Worm (Caenorhabditis elegans) whole organism, early embryonic: ENCODE data around the gene kynu-1.

Experiments used
- aly-1 ChIP-seq: sonication (generic microtip); optimal IDR thresholded peaks from 2 replicates; lab custom pipeline; 2016; ENCODE audit warnings: missing genetic modification characterization, missing compliant biosample characterization
- ama-1 ChIP-seq: fragments of 150-350 bp; optimal IDR thresholded peaks from 2 replicates; lab custom pipeline; 2014
- ceh-36 ChIP-seq: sonication (generic microtip); optimal IDR thresholded peaks from 2 replicates; lab custom pipeline; 2016; ENCODE audit warnings: missing genetic modification characterization, inconsistent platforms, missing compliant biosample characterization
- ets-7 ChIP-seq: sonication (generic microtip); optimal IDR thresholded peaks from 2 replicates; lab custom pipeline; 2016; ENCODE audit warnings: missing genotype, missing genetic modification characterization, missing compliant biosample characterization
- flt-1 ChIP-seq: fragments of 200-800 bp; sonication (Bioruptor generic); IDR thresholded peaks from 2 replicates; pipeline ENCODE4 v1.3.6; 2022; ENCODE audit warnings: missing genetic modification characterization, missing compliant biosample characterization
- hnd-1 ChIP-seq: sonication (generic microtip); optimal IDR thresholded peaks from 2 replicates; lab custom pipeline; 2016; ENCODE audit warnings: missing genetic modification characterization, missing compliant biosample characterization
- sea-1 ChIP-seq: fragments of 200-800 bp; sonication (Bioruptor generic); conservative IDR thresholded peaks from 2 replicates; pipeline ENCODE4 v1.3.6; 2022; ENCODE audit warnings: missing genetic modification characterization, missing compliant biosample characterization
- tbx-11 ChIP-seq: fragments of 200-800 bp; sonication (Bioruptor generic); IDR thresholded peaks from 2 replicates; pipeline ENCODE4 v1.3.6; 2022; ENCODE audit warnings: missing genetic modification characterization, missing compliant biosample characterization

- no peak for TF ChIP-seq tbx-11 (GFP tag; lab: Robert Waterston, UW)
- TF ChIP-seq ceh-36 (tag; lab: Kevin White, UChicago) = no peak
- no peak for TF ChIP-seq ama-1
- no peak for TF ChIP-seq ets-7
- TF ChIP-seq sea-1 = no peak
- TF ChIP-seq aly-1 (tag; lab: Kevin White, UChicago) = no peak
- TF ChIP-seq flt-1 (GFP tag; lab: Robert Waterston, UW) = no peak
- no peak for TF ChIP-seq hnd-1 (tag; lab: Kevin White, UChicago)
These were observed 10.7 kb downstream of the kynu-1 start for ce11 chrX:6098420-6098819.
